Fruit fly (Drosophila melanogaster): Measurements from ENCODE around the gene CG42818.

The CG42818 gene

dm6 chr2L:16285692-16286359, 44.1 kb downstream of the CG42818 start (continued):
- peak; percentile 56 for TF ChIP-seq CG9437 (GFP tag; optimal IDR thresholded peaks at IDR 0.05)
- TF ChIP-seq CG14710 (tag; optimal IDR thresholded peaks at IDR 0.05) = peak; percentile 79
- TF ChIP-seq lbe (GFP tag; optimal IDR thresholded peaks at IDR 0.05) = peak; percentile 78
- TF ChIP-seq CG1603 (tag; optimal IDR thresholded peaks at IDR 0.05) = peak; percentile 94
- TF ChIP-seq CG10267 (tag; optimal IDR thresholded peaks at IDR 0.05) = peak; percentile 79
- peak; percentile 58 for TF ChIP-seq Vsx1 (GFP tag; optimal IDR thresholded peaks at IDR 0.05)
- peak; percentile 84 for TF ChIP-seq ems (GFP tag; optimal IDR thresholded peaks at IDR 0.05)
- TF ChIP-seq CG10462 (GFP tag; optimal IDR thresholded peaks at IDR 0.05) = peak; percentile 64
- peak; percentile 78 for TF ChIP-seq CG4282 (GFP tag; optimal IDR thresholded peaks at IDR 0.05)
- peak; percentile 95 for TF ChIP-seq gem (tag; optimal IDR thresholded peaks at IDR 0.05)
- no peak for TF ChIP-seq Oaz (GFP tag; IDR thresholded peaks at IDR 0.05)
- no peak for TF ChIP-seq CG11456 (GFP tag; IDR thresholded peaks at IDR 0.05)
- peak; percentile 80 for TF ChIP-seq CG6254 (GFP tag; optimal IDR thresholded peaks at IDR 0.05)
- no peak for TF ChIP-seq ken (GFP tag; IDR thresholded peaks at IDR 0.05)
- peak; percentile 94 for TF ChIP-seq CG17359 (tag; optimal IDR thresholded peaks at IDR 0.05)
- TF ChIP-seq CG17328 (GFP tag; IDR thresholded peaks at IDR 0.05) = no peak
- TF ChIP-seq Dip3 (GFP tag; optimal IDR thresholded peaks at IDR 0.05) = peak; percentile 86
- peak; percentile 86 for TF ChIP-seq CG13624 (GFP tag; optimal IDR thresholded peaks at IDR 0.05)
- TF ChIP-seq CG10565 (GFP tag; optimal IDR thresholded peaks at IDR 0.05) = no peak
- peak; percentile 81 for TF ChIP-seq Camta (GFP tag; optimal IDR thresholded peaks at IDR 0.05)
- peak; percentile 76 for TF ChIP-seq Hand (GFP tag; optimal IDR thresholded peaks at IDR 0.05)
- no peak for TF ChIP-seq CG10959 (GFP tag; IDR thresholded peaks at IDR 0.05)
- TF ChIP-seq CG10147 (GFP tag; optimal IDR thresholded peaks at IDR 0.05) = peak; percentile 85
- TF ChIP-seq Nf-YB (GFP tag; optimal IDR thresholded peaks at IDR 0.05) = peak; percentile 63
- peak; percentile 50 for TF ChIP-seq NK7.1 (GFP tag; optimal IDR thresholded peaks at IDR 0.05)
- TF ChIP-seq abd-A (tag; optimal IDR thresholded peaks at IDR 0.05) = no peak
- no peak for TF ChIP-seq ssp (GFP tag; IDR thresholded peaks at IDR 0.05)
- TF ChIP-seq p53 (GFP tag; optimal IDR thresholded peaks at IDR 0.05) = peak; percentile 54
- TF ChIP-seq CG31365 (tag; optimal IDR thresholded peaks at IDR 0.05) = peak; percentile 63
- peak; percentile 75 for TF ChIP-seq CG3838 (GFP tag; optimal IDR thresholded peaks at IDR 0.05)
- TF ChIP-seq CG10366 (GFP tag; IDR thresholded peaks at IDR 0.05) = no peak
- TF ChIP-seq onecut (GFP tag; IDR thresholded peaks at IDR 0.05) = peak; percentile 73
- TF ChIP-seq ham (GFP tag; IDR thresholded peaks at IDR 0.05) = no peak
- no peak for TF ChIP-seq seq (GFP tag; IDR thresholded peaks at IDR 0.05)
- no peak for TF ChIP-seq H2.0 (GFP tag; IDR thresholded peaks at IDR 0.05)
- TF ChIP-seq CG7987 (GFP tag; optimal IDR thresholded peaks at IDR 0.05) = peak; percentile 77
- no peak for TF ChIP-seq wor (GFP tag; IDR thresholded peaks at IDR 0.05)
- TF ChIP-seq chm (GFP tag; IDR thresholded peaks at IDR 0.05) = no peak
- TF ChIP-seq CG15479 (GFP tag; optimal IDR thresholded peaks at IDR 0.05) = peak; percentile 77
- TF ChIP-seq CG4360 (GFP tag; IDR thresholded peaks at IDR 0.05) = no peak
- peak; percentile 85 for TF ChIP-seq zfh2 (GFP tag; optimal IDR thresholded peaks at IDR 0.05)
- TF ChIP-seq NfI (GFP tag; optimal IDR thresholded peaks at IDR 0.05) = peak; percentile 88
- TF ChIP-seq CG2889 (GFP tag; IDR thresholded peaks at IDR 0.05) = no peak
- peak; percentile 59 for TF ChIP-seq ERR (GFP tag; optimal IDR thresholded peaks at IDR 0.05)
- no peak for TF ChIP-seq Aef1 (GFP tag; IDR thresholded peaks at IDR 0.05)
- peak; percentile 78 for TF ChIP-seq HmgD (GFP tag; optimal IDR thresholded peaks at IDR 0.05)
- no peak for TF ChIP-seq ttk (GFP tag; IDR thresholded peaks at IDR 0.05)
- no peak for TF ChIP-seq CG32772 (GFP tag; IDR thresholded peaks at IDR 0.05)
- TF ChIP-seq CG9876 (GFP tag; optimal IDR thresholded peaks at IDR 0.05) = peak; percentile 81
- TF ChIP-seq danr (GFP tag; IDR thresholded peaks at IDR 0.05) = no peak
- TF ChIP-seq Meics (GFP tag; optimal IDR thresholded peaks at IDR 0.05) = peak; percentile 84
